Worm (Caenorhabditis elegans): ENCODE data around the gene aass-1.

ce11 chrIV:244843-245242, at the start of gene aass-1:
- TF ChIP-seq W03F9.2 (tag; optimal IDR thresholded peaks at IDR 0.05) = no peak
- no peak for TF ChIP-seq dao-5 (tag; optimal IDR thresholded peaks at IDR 0.05)
- TF ChIP-seq him-1 (tag; optimal IDR thresholded peaks at IDR 0.05) = no peak

All from whole organism, L4/young adult.